Worm (Caenorhabditis elegans) whole organism, young adult: Measurements from ENCODE around the gene xbx-5.
A peak's percentile ranks its signal among the peaks of the same experiment; 100 is the strongest.

Experiments used
- B0336.3 ChIP-seq: fragments of 200-800 bp; sonication (Bioruptor generic); IDR thresholded peaks from 2 replicates; pipeline ENCODE4 v1.3.6; 2022; ENCODE audit warnings: missing genetic modification characterization, missing compliant biosample characterization
- C06A6.2 ChIP-seq: fragments of 200-800 bp; sonication (Bioruptor generic); conservative IDR thresholded peaks from 2 replicates; pipeline ENCODE4 v1.3.6; 2022; ENCODE audit warnings: missing genetic modification characterization, missing compliant biosample characterization
- F10E7.11 ChIP-seq: sonication (generic microtip); optimal IDR thresholded peaks from 2 replicates; lab custom pipeline; 2017; ENCODE audit warnings: mild to moderate bottlenecking, missing genetic modification characterization, moderate library complexity, missing compliant biosample characterization
- F33H1.4 ChIP-seq: fragments of 200-800 bp; sonication (Bioruptor generic); IDR thresholded peaks from 2 replicates; pipeline ENCODE4 v1.3.6; 2022; ENCODE audit warnings: missing genetic modification reagents, missing genetic modification characterization, missing compliant biosample characterization
- F55B11.4 ChIP-seq: sonication (generic microtip); optimal IDR thresholded peaks from 2 replicates; lab custom pipeline; 2016; ENCODE audit warnings: missing compliant biosample characterization, missing genetic modification characterization, borderline replicate concordance; ENCODE audit not compliant: insufficient read depth
- K11D2.4 ChIP-seq: fragments of 200-800 bp; sonication (Bioruptor generic); IDR thresholded peaks from 2 replicates; pipeline ENCODE4 v1.3.6; 2022; ENCODE audit warnings: missing genetic modification reagents, missing genetic modification characterization, missing compliant biosample characterization
- K12H6.12 ChIP-seq: fragments of 200-800 bp; sonication (Bioruptor generic); optimal IDR thresholded peaks from 2 replicates; lab custom pipeline; 2018; ENCODE audit warnings: mild to moderate bottlenecking, missing genetic modification characterization, missing compliant biosample characterization
- Y53G8AR.9 ChIP-seq: fragments of 200-800 bp; sonication (Bioruptor generic); conservative IDR thresholded peaks from 2 replicates; pipeline ENCODE4 v1.3.6; 2022; ENCODE audit warnings: missing genetic modification reagents, missing genetic modification characterization, missing compliant biosample characterization
- Y67H2A.10 ChIP-seq: fragments of 200-800 bp; sonication (Bioruptor generic); conservative IDR thresholded peaks from 2 replicates; pipeline ENCODE4 v1.3.6; 2022; ENCODE audit warnings: missing genetic modification reagents, missing genetic modification characterization, missing compliant biosample characterization
- akir-1 ChIP-seq: fragments of 200-800 bp; sonication (Bioruptor generic); optimal IDR thresholded peaks from 2 replicates; lab custom pipeline; 2018; ENCODE audit warnings: mild to moderate bottlenecking, missing genetic modification characterization, moderate library complexity, missing compliant biosample characterization
- aptf-2 ChIP-seq: fragments of 200-800 bp; sonication (Bioruptor generic); conservative IDR thresholded peaks from 2 replicates; pipeline ENCODE4 v1.3.6; 2022; ENCODE audit warnings: missing genetic modification reagents, missing genetic modification characterization, missing compliant biosample characterization
- atf-7 ChIP-seq: sonication (generic microtip); optimal IDR thresholded peaks from 2 replicates; lab custom pipeline; 2017; ENCODE audit warnings: mild to moderate bottlenecking, missing genetic modification characterization, missing compliant biosample characterization
- attf-5 ChIP-seq: fragments of 200-800 bp; sonication (Bioruptor generic); optimal IDR thresholded peaks from 2 replicates; lab custom pipeline; 2018; ENCODE audit warnings: mild to moderate bottlenecking, missing genetic modification characterization, missing compliant biosample characterization
- attf-6 ChIP-seq: fragments of 200-800 bp; sonication (Bioruptor generic); IDR thresholded peaks from 2 replicates; pipeline ENCODE4 v1.3.6; 2022; ENCODE audit warnings: missing genetic modification reagents, missing genetic modification characterization, missing compliant biosample characterization
- bed-1 ChIP-seq: fragments of 200-800 bp; sonication (Bioruptor generic); IDR thresholded peaks from 2 replicates; pipeline ENCODE4 v1.3.6; 2022; ENCODE audit warnings: missing genetic modification reagents, missing genetic modification characterization, missing compliant biosample characterization
- bed-2 ChIP-seq: fragments of 200-800 bp; sonication (Bioruptor generic); IDR thresholded peaks from 2 replicates; pipeline ENCODE4 v1.3.6; 2022; ENCODE audit warnings: missing genetic modification reagents, missing genetic modification characterization, missing compliant biosample characterization
- cebp-1 ChIP-seq, 2 experiments: fragments of 200-800 bp in 1 of 2; sonication (Bioruptor generic) in 1 of 2; sonication (generic microtip) in 1 of 2; IDR thresholded peaks in 1 of 2; optimal IDR thresholded peaks in 1 of 2; 2 replicates each; pipeline versions ENCODE4 v1.3.6 to Lab custom; 2017 to 2022; ENCODE audit warnings: missing compliant biosample characterization in 2 of 2, missing genetic modification characterization in 2 of 2, mild to moderate bottlenecking in 1 of 2, missing genetic modification reagents in 1 of 2, moderate library complexity in 1 of 2
- ceh-27 ChIP-seq: fragments of 200-800 bp; sonication (Bioruptor generic); optimal IDR thresholded peaks from 2 replicates; lab custom pipeline; 2018; ENCODE audit warnings: mild to moderate bottlenecking, missing genetic modification characterization, moderate library complexity, missing compliant biosample characterization
- chd-7 ChIP-seq: sonication (generic microtip); optimal IDR thresholded peaks from 2 replicates; lab custom pipeline; 2016; ENCODE audit warnings: mild to moderate bottlenecking, missing genetic modification characterization, moderate library complexity, missing compliant biosample characterization
- dpff-1 ChIP-seq: sonication (generic microtip); optimal IDR thresholded peaks from 2 replicates; lab custom pipeline; 2017; ENCODE audit warnings: mild to moderate bottlenecking, missing genetic modification characterization, missing compliant biosample characterization
- ekl-4 ChIP-seq: fragments of 200-800 bp; sonication (Bioruptor generic); IDR thresholded peaks from 2 replicates; pipeline ENCODE4 v1.3.6; 2022; ENCODE audit warnings: missing genetic modification reagents, missing genetic modification characterization, missing compliant biosample characterization
- him-1 ChIP-seq: sonication (generic microtip); optimal IDR thresholded peaks from 2 replicates; lab custom pipeline; 2016; ENCODE audit warnings: missing genotype, missing genetic modification reagents, missing genetic modification characterization, missing compliant biosample characterization
- hlh-12 ChIP-seq: sonication (generic microtip); optimal IDR thresholded peaks from 2 replicates; lab custom pipeline; 2016; ENCODE audit warnings: missing genetic modification characterization, missing compliant biosample characterization
- hmg-1.2 ChIP-seq: fragments of 200-800 bp; sonication (Bioruptor generic); IDR thresholded peaks from 2 replicates; pipeline ENCODE4 v1.3.6; 2022; ENCODE audit warnings: missing genetic modification reagents, missing genetic modification characterization, missing compliant biosample characterization
- hmg-20 ChIP-seq: fragments of 200-800 bp; sonication (Bioruptor generic); IDR thresholded peaks from 2 replicates; pipeline ENCODE4 v1.3.6; 2022; ENCODE audit warnings: missing genetic modification reagents, missing genetic modification characterization, missing compliant biosample characterization
- lag-1 ChIP-seq: fragments of 200-800 bp; sonication (Bioruptor generic); IDR thresholded peaks from 2 replicates; pipeline ENCODE4 v1.3.6; 2022; ENCODE audit warnings: missing genetic modification reagents, missing genetic modification characterization, missing compliant biosample characterization
- lin-35 ChIP-seq, 3 experiments: fragments of 150-350 bp in 2 of 3; sonication (generic microtip) in 1 of 3; optimal IDR thresholded peaks; 2 replicates each; lab custom pipeline; 2014 to 2018; ENCODE audit warnings: missing biosample characterization in 3 of 3, missing genetic modification characterization in 3 of 3, missing genetic modification reagents in 3 of 3
- lir-1 ChIP-seq: fragments of 200-800 bp; sonication (Bioruptor generic); conservative IDR thresholded peaks from 2 replicates; pipeline ENCODE4 v1.3.6; 2022; ENCODE audit warnings: missing genetic modification reagents, missing genetic modification characterization, missing compliant biosample characterization
- lsl-1 ChIP-seq: fragments of 200-800 bp; sonication (Bioruptor generic); optimal IDR thresholded peaks from 2 replicates; lab custom pipeline; 2018; ENCODE audit warnings: mild to moderate bottlenecking, missing genetic modification characterization, moderate library complexity, missing compliant biosample characterization
- lsy-27 ChIP-seq: sonication (generic microtip); optimal IDR thresholded peaks from 2 replicates; lab custom pipeline; 2017; ENCODE audit warnings: missing genetic modification characterization, mild to moderate bottlenecking, missing compliant biosample characterization, antibody characterized with exemption, missing genotype, borderline replicate concordance; ENCODE audit not compliant: insufficient read depth
- madf-3 ChIP-seq: fragments of 200-800 bp; sonication (Bioruptor generic); IDR thresholded peaks from 2 replicates; pipeline ENCODE4 v1.3.6; 2022; ENCODE audit warnings: missing genetic modification reagents, missing genetic modification characterization, missing compliant biosample characterization
- madf-8 ChIP-seq: fragments of 200-800 bp; sonication (Bioruptor generic); conservative IDR thresholded peaks from 2 replicates; pipeline ENCODE4 v1.3.6; 2022; ENCODE audit warnings: missing genetic modification reagents, missing genetic modification characterization, missing compliant biosample characterization
- mcd-1 ChIP-seq: fragments of 200-800 bp; sonication (Bioruptor generic); IDR thresholded peaks from 2 replicates; pipeline ENCODE4 v1.3.6; 2022; ENCODE audit warnings: missing genetic modification reagents, missing genetic modification characterization, missing compliant biosample characterization
- mxl-1 ChIP-seq: sonication (generic microtip); optimal IDR thresholded peaks from 2 replicates; lab custom pipeline; 2016; ENCODE audit warnings: missing genetic modification characterization, missing compliant biosample characterization
- nfyb-1 ChIP-seq: fragments of 200-800 bp; sonication (Bioruptor generic); IDR thresholded peaks from 2 replicates; pipeline ENCODE4 v1.3.6; 2022; ENCODE audit warnings: missing genetic modification reagents, missing genetic modification characterization, missing compliant biosample characterization
- nhr-27 ChIP-seq: fragments of 200-800 bp; sonication (Bioruptor generic); optimal IDR thresholded peaks from 2 replicates; lab custom pipeline; 2018; ENCODE audit warnings: mild to moderate bottlenecking, missing genetic modification characterization, moderate library complexity, missing compliant biosample characterization
- pha-4 ChIP-seq: fragments of 150-350 bp; sonication (generic microtip); optimal IDR thresholded peaks from 2 replicates; lab custom pipeline; 2014; ENCODE audit warnings: missing biosample characterization, missing genetic modification reagents, missing genetic modification characterization
- snpc-1.3 ChIP-seq: sonication (generic microtip); optimal IDR thresholded peaks from 2 replicates; lab custom pipeline; 2017; ENCODE audit warnings: missing genetic modification characterization, mild to moderate bottlenecking, missing compliant biosample characterization, antibody characterized with exemption, moderate library complexity, missing genotype, missing genetic modification reagents; ENCODE audit not compliant: insufficient read depth
- snpc-4 ChIP-seq, 5 experiments: fragments of 150-350 bp in 1 of 5; sonication (generic microtip) in 4 of 5; optimal IDR thresholded peaks; 2 replicates each; lab custom pipeline; 2014 to 2018; ENCODE audit warnings: missing genetic modification characterization in 5 of 5, missing biosample characterization in 3 of 5, antibody characterized with exemption in 2 of 5, mild to moderate bottlenecking in 2 of 5, missing compliant biosample characterization in 2 of 5, missing genotype in 2 of 5, moderate library complexity in 2 of 5, missing genetic modification reagents in 1 of 5
- somi-1 ChIP-seq: fragments of 200-800 bp; sonication (Bioruptor generic); optimal IDR thresholded peaks from 2 replicates; lab custom pipeline; 2018; ENCODE audit warnings: mild to moderate bottlenecking, missing genetic modification characterization, missing compliant biosample characterization
- tbx-9 ChIP-seq: sonication (generic microtip); optimal IDR thresholded peaks from 2 replicates; lab custom pipeline; 2016; ENCODE audit warnings: borderline replicate concordance, missing genetic modification characterization, inconsistent platforms, missing compliant biosample characterization
- tlf-1 ChIP-seq: fragments of 200-800 bp; sonication (Bioruptor generic); optimal IDR thresholded peaks from 2 replicates; lab custom pipeline; 2018; ENCODE audit warnings: mild to moderate bottlenecking, missing genetic modification characterization, missing compliant biosample characterization
- zfh-2 ChIP-seq: fragments of 200-800 bp; sonication (Bioruptor generic); conservative IDR thresholded peaks from 2 replicates; pipeline ENCODE4 v1.3.6; 2022; ENCODE audit warnings: missing genetic modification reagents, missing genetic modification characterization, missing compliant biosample characterization
- ztf-25 ChIP-seq: fragments of 200-800 bp; sonication (Bioruptor generic); IDR thresholded peaks from 2 replicates; pipeline ENCODE4 v1.3.6; 2022; ENCODE audit warnings: missing genetic modification reagents, missing genetic modification characterization, missing compliant biosample characterization

The xbx-5 gene

DNA sequence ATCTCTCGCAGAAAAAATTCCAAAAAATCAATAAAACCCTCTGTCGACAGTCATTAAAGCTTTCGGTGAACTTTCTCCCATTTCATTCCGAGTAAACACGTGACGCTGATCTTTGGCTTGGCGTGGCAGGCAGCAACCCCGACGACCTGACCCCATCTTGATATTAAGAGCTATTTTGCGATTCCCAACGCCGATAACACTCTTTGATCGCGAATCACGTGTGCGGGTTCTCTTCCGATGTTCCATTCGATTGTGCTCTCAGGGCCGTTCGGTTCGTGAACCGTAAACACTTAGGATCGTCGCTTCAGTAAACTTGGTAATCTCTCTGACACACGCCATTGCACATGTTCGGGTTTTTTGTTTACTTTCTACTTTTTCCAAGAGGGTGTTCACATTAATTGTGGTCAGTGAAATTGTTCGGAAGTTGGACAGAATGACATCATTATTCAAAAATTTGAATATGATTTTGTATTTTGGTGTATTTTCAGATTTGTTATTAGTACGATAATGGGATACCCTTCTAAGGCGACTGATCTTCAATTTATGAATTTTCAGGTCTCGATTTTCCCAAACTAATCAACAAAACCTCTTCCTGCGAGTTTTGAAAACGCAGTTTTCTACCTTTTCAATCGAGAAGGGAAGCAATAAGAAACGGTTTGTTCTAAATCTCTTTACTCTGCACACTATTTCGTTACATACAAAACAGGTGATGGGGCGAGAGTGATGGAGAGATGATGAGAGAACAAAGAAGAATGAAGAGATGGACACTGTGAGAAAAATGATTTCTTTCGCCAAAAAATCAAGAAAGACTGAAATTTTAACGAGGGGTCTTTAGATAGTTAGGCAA is 6.9 kb downstream of the xbx-5 start:
- TF ChIP-seq mxl-1 (tag; lab: Kevin White, UChicago) (no peak), attf-5 (GFP tag; lab: Kevin White, UChicago) (peak; percentile 18), K12H6.12 (tag; lab: Kevin White, UChicago) (peak; percentile 32), tlf-1 (GFP tag; lab: Kevin White, UChicago) (no peak), B0336.3 (no peak), hmg-20 (GFP tag; lab: Robert Waterston, UW) (no peak), lin-35 (GFP tag; optimal IDR thresholded peaks at IDR 0.05; lab: Kevin White, UChicago) (peak in 1 of 3 experiments; percentile 23), ztf-25 (GFP tag; lab: Robert Waterston, UW) (no peak), hmg-1.2 (GFP tag; lab: Robert Waterston, UW) (peak; percentile 67), madf-8 (GFP tag; lab: Robert Waterston, UW) (no peak), pha-4 (tag; lab: Kevin White, UChicago) (peak; percentile 35), attf-6 (GFP tag; lab: Robert Waterston, UW) (no peak), lag-1 (0 out of 2 replicates have a peak, but pooled peaks have one; percentile 6), mcd-1 (0 out of 2 replicates have a peak, but pooled peaks have one; percentile 12), F33H1.4 (no peak), snpc-1.3 (no peak), ekl-4 (GFP tag; lab: Robert Waterston, UW) (0 out of 2 replicates have a peak, but pooled peaks have one; percentile 40), bed-1 (GFP tag; lab: Robert Waterston, UW) (no peak), cebp-1 (GFP tag; IDR thresholded peaks at IDR 0.05; lab: Robert Waterston, UW) (0 out of 2 replicates have a peak, but pooled peaks have one; percentile 52), cebp-1 (tag; optimal IDR thresholded peaks at IDR 0.05; lab: Kevin White, UChicago) (peak; percentile 54), Y53G8AR.9 (GFP tag; lab: Robert Waterston, UW) (0 out of 2 replicates have a peak, but pooled peaks have one; percentile 18), nfyb-1 (GFP tag; lab: Robert Waterston, UW) (peak; percentile 68; the same call in 1 of the 2 replicates), bed-2 (GFP tag; lab: Robert Waterston, UW) (no peak), C06A6.2 (GFP tag; lab: Robert Waterston, UW) (peak; percentile 24; the same call in 1 of the 2 replicates), chd-7 (peak; percentile 24), him-1 (no peak), tbx-9 (tag; lab: Kevin White, UChicago) (no peak), F55B11.4 (tag; lab: Kevin White, UChicago) (no peak), snpc-4 (GFP tag; optimal IDR thresholded peaks at IDR 0.05; lab: Kevin White, UChicago) (no peak), snpc-4 (tag; optimal IDR thresholded peaks at IDR 0.05; lab: Kevin White, UChicago) (peak in 1 of 4 experiments; percentile 18), somi-1 (GFP tag; lab: Kevin White, UChicago) (no peak), F10E7.11 (tag; lab: Kevin White, UChicago) (no peak), dpff-1 (no peak), lsy-27 (tag; lab: Kevin White, UChicago) (no peak), lsl-1 (GFP tag; lab: Kevin White, UChicago) (no peak), ceh-27 (GFP tag; lab: Kevin White, UChicago) (no peak), nhr-27 (tag; lab: Kevin White, UChicago) (no peak), zfh-2 (GFP tag; lab: Robert Waterston, UW) (peak; percentile 72; the same call in 1 of the 2 replicates), atf-7 (tag; lab: Kevin White, UChicago) (peak; percentile 12), hlh-12 (no peak), Y67H2A.10 (GFP tag; lab: Robert Waterston, UW) (no peak), aptf-2 (no peak), akir-1 (GFP tag; lab: Kevin White, UChicago) (no peak), lir-1 (GFP tag; lab: Robert Waterston, UW) (no peak), K11D2.4 (GFP tag; lab: Robert Waterston, UW) (peak; percentile 22; the same call in 1 of the 2 replicates), madf-3 (GFP tag; lab: Robert Waterston, UW) (no peak)
